Worm (Caenorhabditis elegans): ENCODE data around the gene scly-1.

DNA sequence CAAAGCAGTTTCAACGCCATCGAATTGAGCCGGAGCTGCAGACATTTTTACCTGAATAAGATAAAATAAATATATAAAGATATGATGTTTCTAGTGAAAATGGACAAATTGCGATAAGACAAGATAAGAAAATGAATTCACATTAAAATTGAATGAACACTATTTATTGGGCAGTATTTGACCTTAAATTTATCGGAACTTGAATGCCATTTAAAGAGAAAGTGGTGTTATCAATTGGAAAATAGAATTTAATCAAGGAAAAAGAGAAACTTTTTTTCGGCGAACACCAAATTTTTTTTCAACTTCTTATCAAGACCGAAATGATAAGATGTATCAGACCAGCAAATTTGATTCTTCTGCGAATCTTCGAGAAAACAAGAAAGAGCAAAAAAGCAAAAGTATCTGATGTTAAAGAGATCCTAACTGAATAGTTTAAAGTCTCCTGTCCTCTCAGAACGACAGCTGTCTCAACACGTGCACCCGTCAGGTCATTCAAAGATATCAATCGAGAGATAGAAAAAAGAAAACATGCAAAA lies 9.2 kb upstream of the scly-1 start, which contains the start of gene upb-1:
- TF ChIP-seq ama-1 (optimal IDR thresholded peaks at IDR 0.05) (no peak), hmg-4 (GFP tag; optimal IDR thresholded peaks at IDR 0.05) (no peak), tra-4 (tag; optimal IDR thresholded peaks at IDR 0.05) (no peak), hnd-1 (tag; optimal IDR thresholded peaks at IDR 0.05) (no peak), ets-7 (tag; optimal IDR thresholded peaks at IDR 0.05) (no peak), F13C5.2 (tag; optimal IDR thresholded peaks at IDR 0.05) (no peak), flt-1 (GFP tag; IDR thresholded peaks at IDR 0.05) (no peak), scrt-1 (GFP tag; IDR thresholded peaks at IDR 0.05) (no peak), ceh-13 (GFP tag; optimal IDR thresholded peaks at IDR 0.05) (no peak), ceh-36 (tag; optimal IDR thresholded peaks at IDR 0.05) (no peak), tbx-37 (GFP tag; conservative IDR thresholded peaks at IDR 0.05) (no peak), aly-1 (tag; optimal IDR thresholded peaks at IDR 0.05) (no peak)

Data from whole organism, early embryonic.